Fruit fly (Drosophila melanogaster) whole organism, pupa: ENCODE results near the gene CG31740.

Experiments
- CG10348 ChIP-seq: fragments of 200-800 bp; sonication (Bioruptor generic); IDR thresholded peaks from 2 replicates; pipeline ENCODE4 v1.3.6; 2022; ENCODE audit warnings: missing biosample characterization, missing genetic modification characterization
- CG12605 ChIP-seq: fragments of 200-800 bp; sonication (Bioruptor generic); IDR thresholded peaks from 2 replicates; pipeline ENCODE4 v1.3.6; 2022; ENCODE audit warnings: missing biosample characterization, missing genetic modification characterization
- CG13204 ChIP-seq: fragments of 200-800 bp; sonication (Bioruptor generic); optimal IDR thresholded peaks from 2 replicates; lab custom pipeline; 2018; ENCODE audit warnings: missing biosample characterization, mild to moderate bottlenecking, missing genetic modification characterization, moderate library complexity
- CG14655 ChIP-seq: fragments of 200-800 bp; sonication (Bioruptor generic); optimal IDR thresholded peaks from 3 replicates; lab custom pipeline; 2017; ENCODE audit warnings: mild to moderate bottlenecking, missing biosample characterization, missing genetic modification reagents, missing genetic modification characterization
- CG15710 ChIP-seq: fragments of 200-800 bp; sonication (Bioruptor generic); optimal IDR thresholded peaks from 2 replicates; lab custom pipeline; 2018; ENCODE audit warnings: missing biosample characterization, mild to moderate bottlenecking, missing genetic modification characterization, moderate library complexity
- CG17806 ChIP-seq: fragments of 200-800 bp; sonication (Bioruptor generic); optimal IDR thresholded peaks from 2 replicates; lab custom pipeline; 2018; ENCODE audit warnings: missing biosample characterization, mild to moderate bottlenecking, missing genetic modification characterization, moderate library complexity
- CG32121 ChIP-seq: fragments of 200-800 bp; sonication (Bioruptor generic); IDR thresholded peaks from 2 replicates; pipeline ENCODE4 v1.3.6; 2022; ENCODE audit warnings: missing biosample characterization, missing genetic modification characterization
- CG34367 ChIP-seq: fragments of 200-800 bp; sonication (Bioruptor generic); optimal IDR thresholded peaks from 2 replicates; lab custom pipeline; 2018; ENCODE audit warnings: missing biosample characterization, mild to moderate bottlenecking, missing genetic modification characterization
- CG4496 ChIP-seq: fragments of 200-800 bp; sonication (Bioruptor generic); IDR thresholded peaks from 3 replicates; pipeline ENCODE4 v1.3.6; 2022; ENCODE audit warnings: missing biosample characterization, missing genetic modification characterization
- CG8159 ChIP-seq: fragments of 200-800 bp; sonication (Bioruptor generic); optimal IDR thresholded peaks from 3 replicates; lab custom pipeline; 2018; ENCODE audit warnings: missing biosample characterization, mild to moderate bottlenecking, missing genetic modification characterization, moderate library complexity
- CG8301 ChIP-seq: fragments of 200-800 bp; sonication (Bioruptor generic); optimal IDR thresholded peaks from 2 replicates; lab custom pipeline; 2018; ENCODE audit warnings: missing biosample characterization, mild to moderate bottlenecking, missing genetic modification characterization
- CG9948 ChIP-seq: fragments of 200-800 bp; sonication (Bioruptor generic); optimal IDR thresholded peaks from 2 replicates; lab custom pipeline; 2018; ENCODE audit warnings: missing biosample characterization, mild to moderate bottlenecking, missing genetic modification characterization, moderate library complexity
- D1 ChIP-seq: fragments of 200-800 bp; sonication (Bioruptor generic); optimal IDR thresholded peaks from 2 replicates; lab custom pipeline; 2018; ENCODE audit warnings: missing biosample characterization, mild to moderate bottlenecking, missing genetic modification characterization, moderate library complexity
- EcR ChIP-seq: fragments of 200-800 bp; sonication (Bioruptor generic); optimal IDR thresholded peaks from 3 replicates; lab custom pipeline; 2019; ENCODE audit warnings: missing biosample characterization, missing genetic modification characterization, mild to moderate bottlenecking, moderate library complexity, missing genetic modification reagents
- Ets98B ChIP-seq: fragments of 200-800 bp; sonication (Bioruptor generic); IDR thresholded peaks from 2 replicates; pipeline ENCODE4 v1.3.6; 2022; ENCODE audit warnings: missing biosample characterization, missing genetic modification characterization
- Pif1A ChIP-seq: fragments of 200-800 bp; sonication (Bioruptor generic); optimal IDR thresholded peaks from 3 replicates; lab custom pipeline; 2016; ENCODE audit warnings: missing biosample characterization, missing genetic modification characterization
- Pif1B ChIP-seq: fragments of 200-800 bp; sonication (Bioruptor generic); optimal IDR thresholded peaks from 3 replicates; lab custom pipeline; 2016; ENCODE audit warnings: missing biosample characterization, missing genetic modification characterization
- Snoo ChIP-seq: fragments of 200-800 bp; sonication (Bioruptor generic); optimal IDR thresholded peaks from 3 replicates; lab custom pipeline; 2017; ENCODE audit warnings: missing biosample characterization, mild to moderate bottlenecking, missing genetic modification characterization, inconsistent platforms
- fd96Ca ChIP-seq: fragments of 200-800 bp; sonication (Bioruptor generic); IDR thresholded peaks from 3 replicates; pipeline ENCODE4 v1.3.6; 2022; ENCODE audit warnings: missing biosample characterization, missing genetic modification characterization
- gl ChIP-seq: fragments of 200-800 bp; sonication (Bioruptor generic); optimal IDR thresholded peaks from 2 replicates; lab custom pipeline; 2018; ENCODE audit warnings: missing biosample characterization, mild to moderate bottlenecking, missing genetic modification characterization
- rn ChIP-seq: fragments of 200-800 bp; sonication (Bioruptor generic); IDR thresholded peaks from 2 replicates; pipeline ENCODE4 v1.3.6; 2022; ENCODE audit warnings: missing biosample characterization, missing genetic modification characterization

The CG31740 gene

DNA sequence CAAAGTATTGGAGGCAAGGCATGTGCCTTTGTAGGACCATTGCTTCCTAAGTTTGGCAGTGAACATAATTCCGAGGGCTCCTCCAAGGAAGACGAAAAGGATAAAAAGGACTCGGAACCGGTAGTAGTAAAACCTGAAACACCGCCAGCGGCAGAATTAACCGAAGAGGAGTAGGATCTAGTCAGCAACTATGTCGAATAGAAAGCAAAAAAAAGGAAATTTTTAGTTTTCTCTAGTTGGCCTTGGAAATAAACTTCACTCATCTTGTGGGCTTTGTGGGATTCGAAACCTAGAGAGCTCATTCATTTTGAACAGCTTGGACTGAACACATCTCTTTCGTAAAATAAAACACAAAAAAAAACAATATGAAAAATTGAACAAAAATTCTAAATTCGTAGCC, at the start of gene CG31740:
CG31740 (plus strand) TSS at position 301 of the 400 bp plus-strand sequence.
- TF ChIP-seq CG13204: no peak
- no peak for TF ChIP-seq rn (GFP tag; lab: Robert Waterston, UW)

DNA sequence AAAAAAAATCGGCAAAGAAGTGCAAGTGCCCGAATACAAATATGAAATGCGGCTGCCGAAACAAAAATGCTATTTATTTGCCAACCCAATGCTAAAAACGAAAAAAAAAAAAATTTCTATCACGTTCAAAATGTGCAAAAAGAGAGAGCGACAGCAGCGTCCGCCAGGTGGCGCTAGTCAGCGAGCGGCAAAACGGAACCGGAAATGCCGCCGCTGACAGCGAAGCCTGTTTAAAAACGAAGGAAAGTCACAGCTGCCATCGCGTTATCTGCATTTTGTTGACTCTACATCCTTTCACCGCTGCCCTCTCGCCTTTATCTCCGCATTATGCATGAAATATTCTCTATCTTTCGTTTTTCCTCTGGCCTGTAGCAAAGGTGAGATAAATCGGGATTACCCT, 48.5 kb upstream of the CG31740 start:
- TF ChIP-seq fd96Ca (GFP tag; lab: Robert Waterston, UW) (no peak), Ets98B (GFP tag; lab: Robert Waterston, UW) (no peak), CG13204 (no peak), CG32121 (GFP tag; lab: Robert Waterston, UW) (no peak), rn (GFP tag; lab: Robert Waterston, UW) (no peak), CG8159 (tag; lab: Kevin White, UChicago) (no peak), D1 (tag; lab: Kevin White, UChicago) (no peak), CG4496 (GFP tag; lab: Robert Waterston, UW) (no peak), CG17806 (tag; lab: Kevin White, UChicago) (no peak), Snoo (tag; lab: Kevin White, UChicago) (no peak), CG34367 (tag; lab: Kevin White, UChicago) (no peak), EcR (GFP tag; lab: Kevin White, UChicago) (no peak)

DNA sequence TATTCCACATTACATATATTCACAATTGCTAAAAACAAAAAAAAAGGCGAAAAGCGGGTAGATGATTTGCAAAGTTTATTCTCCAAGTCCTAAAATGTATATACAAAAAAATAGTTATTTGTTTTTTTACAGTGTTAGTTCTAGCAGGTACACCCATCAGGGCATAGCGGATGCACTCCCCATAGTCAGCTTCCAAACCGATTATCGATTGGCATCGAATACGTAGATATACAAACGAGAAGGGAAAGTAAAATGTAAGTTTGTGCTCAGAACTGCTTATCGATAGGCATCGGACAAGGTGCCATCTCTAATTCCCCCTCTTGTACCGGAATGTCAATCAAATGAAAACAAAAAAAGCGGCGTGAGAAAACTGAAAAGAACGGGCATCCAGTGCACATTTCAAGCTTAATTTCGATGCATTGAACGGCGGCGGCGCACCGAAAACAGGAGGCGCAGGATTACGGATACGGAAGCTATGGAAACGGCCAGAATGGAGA, 45.6 kb upstream of the CG31740 start, which contains the start of gene CG5674:
CG5674 (plus strand) TSS at position 309 of the 497 bp plus-strand sequence.
- peak; percentile 70 for TF ChIP-seq CG4496 (GFP tag; lab: Robert Waterston, UW)
- peak; percentile 32; the same call in 1 of the 2 replicates for TF ChIP-seq Ets98B (GFP tag; lab: Robert Waterston, UW)
- TF ChIP-seq Snoo (tag; lab: Kevin White, UChicago): no peak
- 0 out of 2 replicates have a peak, but pooled peaks have one; percentile 16 for TF ChIP-seq rn (GFP tag; lab: Robert Waterston, UW)
- 0 out of 3 replicates have a peak, but pooled peaks have one; percentile 33 for TF ChIP-seq fd96Ca (GFP tag; lab: Robert Waterston, UW)
- TF ChIP-seq CG8159 (tag; lab: Kevin White, UChicago): peak; percentile 3
- no peak for TF ChIP-seq D1 (tag; lab: Kevin White, UChicago)
- TF ChIP-seq CG12605 (GFP tag; lab: Robert Waterston, UW): peak; percentile 45; the same call in 1 of the 2 replicates
- TF ChIP-seq CG9948 (tag; lab: Kevin White, UChicago): no peak
- no peak for TF ChIP-seq gl (tag; lab: Kevin White, UChicago)
- TF ChIP-seq CG8301 (tag; lab: Kevin White, UChicago): no peak
- TF ChIP-seq, all 21 proteins: peak for 6

DNA sequence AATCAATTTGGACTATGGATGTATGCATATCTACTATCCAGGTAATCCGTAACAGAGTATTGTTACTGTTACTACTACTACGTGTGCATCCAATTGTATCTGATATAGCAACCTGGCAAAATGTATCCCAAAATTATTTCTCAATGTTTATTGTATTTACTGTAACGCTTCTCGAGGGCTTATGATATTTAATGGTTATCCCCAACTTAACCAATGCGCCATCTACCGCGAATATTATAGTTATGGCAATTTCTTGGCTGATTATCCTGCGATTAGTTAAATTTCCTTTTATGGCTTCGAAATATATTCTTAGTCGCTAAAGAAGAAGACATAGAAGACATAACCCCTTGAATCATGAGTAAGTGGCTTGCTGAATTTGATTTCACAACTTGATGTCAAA, 45.0 kb upstream of the CG31740 start:
- TF ChIP-seq CG4496 (GFP tag; lab: Robert Waterston, UW): no peak
- no peak for TF ChIP-seq CG14655
- TF ChIP-seq fd96Ca (GFP tag; lab: Robert Waterston, UW): no peak
- no peak for TF ChIP-seq CG32121 (GFP tag; lab: Robert Waterston, UW)
- TF ChIP-seq CG17806 (tag; lab: Kevin White, UChicago): no peak
- TF ChIP-seq CG15710: no peak
- no peak for TF ChIP-seq Pif1B
- no peak for TF ChIP-seq CG8159 (tag; lab: Kevin White, UChicago)
- no peak for TF ChIP-seq Snoo (tag; lab: Kevin White, UChicago)

DNA sequence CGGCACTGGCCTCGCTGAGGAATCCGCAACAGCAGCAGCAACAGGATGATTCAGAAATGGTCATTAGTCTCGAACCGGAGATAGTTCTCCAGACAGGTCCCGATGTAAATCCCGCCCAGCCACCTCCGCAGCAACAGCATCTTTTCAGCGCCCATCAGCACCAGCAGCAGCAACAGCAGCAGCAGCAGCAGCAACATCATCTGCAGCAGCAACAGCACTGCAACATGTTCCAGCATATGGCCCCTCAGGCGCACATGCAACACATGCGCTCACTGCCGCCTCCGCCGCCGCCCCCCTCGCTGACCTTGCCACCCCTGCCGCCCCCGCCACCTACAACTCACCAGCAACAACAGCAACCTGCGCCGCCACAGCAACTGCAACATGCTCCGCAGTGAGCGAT, 35.8 kb upstream of the CG31740 start:
- TF ChIP-seq CG12605 (GFP tag; lab: Robert Waterston, UW) (no peak), CG13204 (no peak), Snoo (tag; lab: Kevin White, UChicago) (no peak), CG34367 (tag; lab: Kevin White, UChicago) (no peak), Ets98B (GFP tag; lab: Robert Waterston, UW) (no peak), CG10348 (no peak), CG8301 (tag; lab: Kevin White, UChicago) (no peak), CG8159 (tag; lab: Kevin White, UChicago) (no peak), CG32121 (GFP tag; lab: Robert Waterston, UW) (no peak), CG14655 (no peak), gl (tag; lab: Kevin White, UChicago) (no peak), CG9948 (tag; lab: Kevin White, UChicago) (no peak), Pif1B (no peak), CG4496 (GFP tag; lab: Robert Waterston, UW) (no peak), CG15710 (no peak), CG17806 (tag; lab: Kevin White, UChicago) (no peak), EcR (GFP tag; lab: Kevin White, UChicago) (no peak), fd96Ca (GFP tag; lab: Robert Waterston, UW) (no peak), Pif1A (GFP tag; lab: Kevin White, UChicago) (no peak), rn (GFP tag; lab: Robert Waterston, UW) (no peak)

DNA sequence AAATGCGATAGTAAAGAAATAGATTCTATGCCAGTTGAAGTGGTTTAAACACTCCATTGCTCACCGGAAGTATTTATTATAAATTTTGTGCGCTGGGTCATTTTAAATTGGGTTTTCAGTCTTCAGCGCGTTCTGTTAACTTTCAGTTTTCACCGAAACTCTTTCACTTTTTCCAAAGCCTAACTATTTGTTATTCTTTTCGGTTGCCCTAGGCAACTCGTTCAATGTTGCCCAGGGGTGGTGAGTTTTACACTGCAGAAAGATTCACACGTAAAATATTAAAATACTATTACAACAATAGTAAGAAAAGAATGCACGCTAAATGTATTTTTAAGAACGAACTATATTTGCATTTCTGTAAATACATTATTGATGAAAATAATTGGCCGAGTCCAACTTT, 26.4 kb upstream of the CG31740 start, which contains the start of gene btv:
btv (minus strand) TSS at position 101 of the 400 bp plus-strand sequence.
- TF ChIP-seq Pif1A (GFP tag; lab: Kevin White, UChicago) (no peak), CG10348 (no peak), rn (GFP tag; lab: Robert Waterston, UW) (no peak), gl (tag; lab: Kevin White, UChicago) (no peak), CG17806 (tag; lab: Kevin White, UChicago) (no peak), fd96Ca (GFP tag; lab: Robert Waterston, UW) (no peak), CG9948 (tag; lab: Kevin White, UChicago) (no peak), CG13204 (no peak), D1 (tag; lab: Kevin White, UChicago) (no peak), CG15710 (no peak), Pif1B (no peak), EcR (GFP tag; lab: Kevin White, UChicago) (no peak), CG12605 (GFP tag; lab: Robert Waterston, UW) (no peak)
- TF ChIP-seq, all 21 proteins: peak for 0
